Worm (Caenorhabditis elegans) whole organism, L2 larva: Measurements from ENCODE around the gene shpk-1.

Experiments used
- C34F6.9 ChIP-seq: fragments of 150-350 bp; optimal IDR thresholded peaks from 2 replicates; lab custom pipeline; 2014; ENCODE audit warnings: missing biosample characterization, missing genetic modification characterization
- F13H6.1 ChIP-seq: sonication (generic microtip); optimal IDR thresholded peaks from 2 replicates; lab custom pipeline; 2016; ENCODE audit warnings: missing genetic modification characterization, missing compliant biosample characterization
- Y55F3AM.14 ChIP-seq: fragments of 200-800 bp; sonication (Bioruptor generic); optimal IDR thresholded peaks from 2 replicates; lab custom pipeline; 2018; ENCODE audit warnings: mild to moderate bottlenecking, missing genetic modification characterization, missing compliant biosample characterization
- ZK546.5 ChIP-seq: sonication (generic microtip); optimal IDR thresholded peaks from 2 replicates; lab custom pipeline; 2017; ENCODE audit warnings: missing biosample characterization, missing genetic modification characterization
- aly-2 ChIP-seq: fragments of 150-350 bp; optimal IDR thresholded peaks from 2 replicates; lab custom pipeline; 2014; ENCODE audit warnings: missing biosample characterization, missing genetic modification characterization
- ama-1 ChIP-seq: fragments of 150-350 bp; optimal IDR thresholded peaks from 2 replicates; lab custom pipeline; 2018; ENCODE audit warnings: inconsistent platforms
- blmp-1 ChIP-seq: sonication (generic microtip); optimal IDR thresholded peaks from 2 replicates; lab custom pipeline; 2017; ENCODE audit warnings: missing genetic modification characterization, mild to moderate bottlenecking, missing compliant biosample characterization, antibody characterized with exemption, moderate library complexity; ENCODE audit not compliant: insufficient read depth
- ceh-16 ChIP-seq: fragments of 150-350 bp; optimal IDR thresholded peaks from 2 replicates; lab custom pipeline; 2014; ENCODE audit warnings: missing biosample characterization, missing genetic modification characterization
- ceh-82 ChIP-seq: fragments of 150-350 bp; optimal IDR thresholded peaks from 2 replicates; lab custom pipeline; 2014; ENCODE audit warnings: missing biosample characterization, missing genetic modification characterization
- crh-2 ChIP-seq: sonication (generic microtip); optimal IDR thresholded peaks from 2 replicates; lab custom pipeline; 2017; ENCODE audit warnings: missing biosample characterization, missing genetic modification characterization
- egl-27 ChIP-seq: sonication (generic microtip); optimal IDR thresholded peaks from 3 replicates; lab custom pipeline; 2017; ENCODE audit warnings: missing biosample characterization, missing genetic modification reagents, missing genetic modification characterization
- elt-1 ChIP-seq: fragments of 150-350 bp; optimal IDR thresholded peaks from 2 replicates; lab custom pipeline; 2014; ENCODE audit warnings: missing biosample characterization, missing genetic modification characterization
- elt-3 ChIP-seq: sonication (generic microtip); optimal IDR thresholded peaks from 2 replicates; lab custom pipeline; 2017; ENCODE audit warnings: missing biosample characterization, missing genetic modification characterization
- fos-1 ChIP-seq: fragments of 150-350 bp; optimal IDR thresholded peaks from 2 replicates; lab custom pipeline; 2014; ENCODE audit warnings: missing biosample characterization, missing genetic modification characterization
- gmeb-1 ChIP-seq: fragments of 150-350 bp; optimal IDR thresholded peaks from 2 replicates; lab custom pipeline; 2014; ENCODE audit warnings: missing biosample characterization, missing genetic modification characterization
- lin-11 ChIP-seq: fragments of 150-350 bp; sonication (generic microtip); optimal IDR thresholded peaks from 2 replicates; lab custom pipeline; 2014; ENCODE audit warnings: missing biosample characterization, missing genetic modification characterization, inconsistent platforms, mixed read lengths
- lin-13 ChIP-seq: fragments of 150-350 bp; optimal IDR thresholded peaks from 2 replicates; lab custom pipeline; 2014; ENCODE audit warnings: missing biosample characterization, missing genetic modification reagents, missing genetic modification characterization
- lin-39 ChIP-seq: fragments of 150-350 bp; optimal IDR thresholded peaks from 2 replicates; lab custom pipeline; 2014; ENCODE audit warnings: missing biosample characterization, missing genetic modification reagents, missing genetic modification characterization
- lsy-2 ChIP-seq, 2 experiments: fragments of 150-350 bp in 1 of 2; sonication (generic microtip) in 1 of 2; optimal IDR thresholded peaks; 2 replicates each; lab custom pipeline; 2014 to 2017; ENCODE audit warnings: missing biosample characterization in 2 of 2, missing genetic modification characterization in 2 of 2
- mab-5 ChIP-seq: fragments of 150-350 bp; optimal IDR thresholded peaks from 2 replicates; lab custom pipeline; 2014; ENCODE audit warnings: missing biosample characterization, missing genetic modification characterization
- mbf-1 ChIP-seq: sonication (generic microtip); optimal IDR thresholded peaks from 2 replicates; lab custom pipeline; 2017; ENCODE audit warnings: missing biosample characterization, missing genetic modification characterization
- nhr-10 ChIP-seq: sonication (generic microtip); optimal IDR thresholded peaks from 2 replicates; lab custom pipeline; 2017; ENCODE audit warnings: missing biosample characterization, missing genetic modification characterization
- nhr-11 ChIP-seq: fragments of 150-350 bp; optimal IDR thresholded peaks from 2 replicates; lab custom pipeline; 2014; ENCODE audit warnings: missing biosample characterization, missing genetic modification characterization
- nhr-129 ChIP-seq: fragments of 150-350 bp; optimal IDR thresholded peaks from 2 replicates; lab custom pipeline; 2014; ENCODE audit warnings: missing biosample characterization, missing genetic modification characterization
- nhr-21 ChIP-seq: fragments of 150-350 bp; optimal IDR thresholded peaks from 2 replicates; lab custom pipeline; 2014; ENCODE audit warnings: missing biosample characterization, missing genetic modification characterization
- nhr-23 ChIP-seq: fragments of 150-350 bp; optimal IDR thresholded peaks from 2 replicates; lab custom pipeline; 2014; ENCODE audit warnings: missing biosample characterization, missing genetic modification reagents, missing genetic modification characterization
- nhr-237 ChIP-seq: fragments of 150-350 bp; optimal IDR thresholded peaks from 2 replicates; lab custom pipeline; 2014; ENCODE audit warnings: missing biosample characterization, missing genetic modification characterization
- nhr-25 ChIP-seq: fragments of 150-350 bp; sonication (generic microtip); optimal IDR thresholded peaks from 3 replicates; lab custom pipeline; 2014; ENCODE audit warnings: missing biosample characterization, missing genetic modification characterization
- nhr-6 ChIP-seq: fragments of 150-350 bp; optimal IDR thresholded peaks from 2 replicates; lab custom pipeline; 2014; ENCODE audit warnings: missing biosample characterization, missing genetic modification characterization
- peb-1 ChIP-seq: fragments of 150-350 bp; optimal IDR thresholded peaks from 2 replicates; lab custom pipeline; 2014; ENCODE audit warnings: missing biosample characterization, missing genetic modification characterization
- sem-4 ChIP-seq: fragments of 150-350 bp; optimal IDR thresholded peaks from 2 replicates; lab custom pipeline; 2014; ENCODE audit warnings: missing biosample characterization, missing genetic modification reagents, missing genetic modification characterization
- skn-1 ChIP-seq: sonication (generic microtip); optimal IDR thresholded peaks from 2 replicates; lab custom pipeline; 2017; ENCODE audit warnings: missing biosample characterization, missing genetic modification characterization
- sma-3 ChIP-seq: sonication (generic microtip); optimal IDR thresholded peaks from 2 replicates; lab custom pipeline; 2016; ENCODE audit warnings: missing genetic modification reagents, missing genetic modification characterization, missing compliant biosample characterization
- sma-9 ChIP-seq, 2 experiments: fragments of 150-350 bp in 1 of 2; sonication (generic microtip) in 1 of 2; optimal IDR thresholded peaks; 2 replicates each; lab custom pipeline; 2014 to 2016; ENCODE audit warnings: missing genetic modification characterization in 2 of 2, mild to moderate bottlenecking in 1 of 2, missing biosample characterization in 1 of 2, missing compliant biosample characterization in 1 of 2, missing genetic modification reagents in 1 of 2, moderate library complexity in 1 of 2
- snpc-4 ChIP-seq: fragments of 150-350 bp; optimal IDR thresholded peaks from 2 replicates; lab custom pipeline; 2014; ENCODE audit warnings: missing biosample characterization, missing genetic modification characterization
- unc-39 ChIP-seq: fragments of 150-350 bp; optimal IDR thresholded peaks from 2 replicates; lab custom pipeline; 2014; ENCODE audit warnings: missing biosample characterization, missing genetic modification characterization
- unc-55 ChIP-seq: fragments of 150-350 bp; sonication (generic microtip); optimal IDR thresholded peaks from 3 replicates; lab custom pipeline; 2014; ENCODE audit warnings: missing biosample characterization, missing genetic modification reagents, missing genetic modification characterization
- unc-62 ChIP-seq: fragments of 150-350 bp; optimal IDR thresholded peaks from 2 replicates; lab custom pipeline; 2014; ENCODE audit warnings: missing biosample characterization, missing genetic modification reagents, missing genetic modification characterization
- zag-1 ChIP-seq: fragments of 150-350 bp; optimal IDR thresholded peaks from 2 replicates; lab custom pipeline; 2014; ENCODE audit warnings: missing biosample characterization, missing genetic modification characterization
- ztf-1 ChIP-seq: fragments of 200-800 bp; sonication (Bioruptor generic); conservative IDR thresholded peaks from 2 replicates; pipeline ENCODE4 v1.3.6; 2022; ENCODE audit warnings: missing genetic modification characterization, missing compliant biosample characterization
- ztf-11 ChIP-seq: sonication (generic microtip); optimal IDR thresholded peaks from 2 replicates; lab custom pipeline; 2017; ENCODE audit warnings: missing biosample characterization, missing genetic modification characterization
- ztf-4 ChIP-seq: fragments of 150-350 bp; optimal IDR thresholded peaks from 2 replicates; lab custom pipeline; 2014; ENCODE audit warnings: missing biosample characterization, missing genetic modification characterization

shpk-1 gene

ce11 chrIII:13607833-13608232 lies at the start of gene shpk-1:
Gene shpk-1, plus strand, starts transcription at chrIII:13608020.
- TF ChIP-seq elt-3 (no peak), zag-1 (tag; lab: Kevin White, UChicago) (no peak), gmeb-1 (tag; lab: Kevin White, UChicago) (peak; percentile 46), peb-1 (tag; lab: Kevin White, UChicago) (no peak), ZK546.5 (tag; lab: Kevin White, UChicago) (no peak), nhr-23 (no peak), C34F6.9 (tag; lab: Kevin White, UChicago) (no peak), ztf-11 (tag; lab: Kevin White, UChicago) (no peak), mbf-1 (no peak), nhr-10 (tag; lab: Kevin White, UChicago) (no peak), skn-1 (tag; lab: Kevin White, UChicago) (no peak), sem-4 (tag; lab: Kevin White, UChicago) (no peak), ceh-82 (tag; lab: Kevin White, UChicago) (no peak), F13H6.1 (peak; percentile 40), aly-2 (tag; lab: Kevin White, UChicago) (no peak), unc-39 (tag; lab: Kevin White, UChicago) (no peak), nhr-129 (tag; lab: Kevin White, UChicago) (no peak), lsy-2 (tag; optimal IDR thresholded peaks at IDR 0.05; lab: Kevin White, UChicago) (no peak), lin-11 (tag; lab: Kevin White, UChicago) (no peak), nhr-6 (tag; lab: Kevin White, UChicago) (no peak), nhr-11 (tag; lab: Kevin White, UChicago) (no peak), unc-55 (GFP tag; lab: Kevin White, UChicago) (no peak), ztf-4 (tag; lab: Kevin White, UChicago) (no peak), ztf-1 (GFP tag; lab: Robert Waterston, UW) (no peak), nhr-21 (no peak), crh-2 (peak; percentile 77), mab-5 (no peak), sma-9 (GFP tag; optimal IDR thresholded peaks at IDR 0.05; lab: Kevin White, UChicago) (peak; percentile 40), sma-9 (tag; optimal IDR thresholded peaks at IDR 0.05; lab: Kevin White, UChicago) (no peak), ama-1 (lab: Kevin White, UChicago) (no peak), fos-1 (tag; lab: Kevin White, UChicago) (peak; percentile 96), nhr-237 (tag; lab: Kevin White, UChicago) (no peak), ceh-16 (tag; lab: Kevin White, UChicago) (no peak), elt-1 (tag; lab: Kevin White, UChicago) (no peak), lin-39 (tag; lab: Kevin White, UChicago) (no peak)

- TF ChIP-seq blmp-1 (peak; percentile 29), fos-1 (tag; lab: Kevin White, UChicago) (no peak)
Observed at ce11 chrIII:13560715-13561114, 47.1 kb upstream of the shpk-1 start.

- no peak for TF ChIP-seq ZK546.5 (tag; lab: Kevin White, UChicago)
- no peak for TF ChIP-seq fos-1 (tag; lab: Kevin White, UChicago)
- TF ChIP-seq nhr-23: no peak
- TF ChIP-seq crh-2: no peak
- TF ChIP-seq zag-1 (tag; lab: Kevin White, UChicago): no peak
- TF ChIP-seq sma-3 (GFP tag; lab: Kevin White, UChicago): no peak
- no peak for TF ChIP-seq unc-62 (GFP tag; lab: Kevin White, UChicago)
- no peak for TF ChIP-seq lin-39 (tag; lab: Kevin White, UChicago)
- no peak for TF ChIP-seq F13H6.1
- TF ChIP-seq unc-39 (tag; lab: Kevin White, UChicago): no peak
- no peak for TF ChIP-seq ztf-1 (GFP tag; lab: Robert Waterston, UW)
Observed at ce11 chrIII:13561233-13561632, 46.6 kb upstream of the shpk-1 start.

ce11 chrIII:13563000-13563522 lies 44.8 kb upstream of the shpk-1 start, which contains the start of gene T05D4.2:
Gene T05D4.2, minus strand, starts transcription at chrIII:13563082.
- TF ChIP-seq aly-2 (tag; lab: Kevin White, UChicago) (no peak), nhr-10 (tag; lab: Kevin White, UChicago) (no peak), nhr-237 (tag; lab: Kevin White, UChicago) (no peak), crh-2 (no peak), F13H6.1 (no peak), ztf-4 (tag; lab: Kevin White, UChicago) (no peak), peb-1 (tag; lab: Kevin White, UChicago) (no peak), nhr-11 (tag; lab: Kevin White, UChicago) (no peak), lin-13 (GFP tag; lab: Kevin White, UChicago) (no peak), nhr-23 (no peak), nhr-129 (tag; lab: Kevin White, UChicago) (peak; percentile 70), skn-1 (tag; lab: Kevin White, UChicago) (no peak), mab-5 (no peak), unc-62 (GFP tag; lab: Kevin White, UChicago) (no peak), ZK546.5 (tag; lab: Kevin White, UChicago) (no peak), egl-27 (tag; lab: Kevin White, UChicago) (no peak), zag-1 (tag; lab: Kevin White, UChicago) (peak; percentile 42), ceh-82 (tag; lab: Kevin White, UChicago) (no peak), unc-55 (GFP tag; lab: Kevin White, UChicago) (peak; percentile 29), Y55F3AM.14 (GFP tag; lab: Kevin White, UChicago) (no peak), elt-1 (tag; lab: Kevin White, UChicago) (no peak), mbf-1 (no peak), lsy-2 (tag; optimal IDR thresholded peaks at IDR 0.05; lab: Kevin White, UChicago) (peak in 1 of 2 experiments; percentile 24), snpc-4 (tag; lab: Kevin White, UChicago) (no peak), nhr-25 (tag; lab: Kevin White, UChicago) (no peak), ceh-16 (tag; lab: Kevin White, UChicago) (no peak), ztf-1 (GFP tag; lab: Robert Waterston, UW) (no peak), elt-3 (no peak), nhr-6 (tag; lab: Kevin White, UChicago) (peak; percentile 11), sma-9 (GFP tag; optimal IDR thresholded peaks at IDR 0.05; lab: Kevin White, UChicago) (peak; percentile 36), sma-9 (tag; optimal IDR thresholded peaks at IDR 0.05; lab: Kevin White, UChicago) (no peak), C34F6.9 (tag; lab: Kevin White, UChicago) (no peak)
